Worm (Caenorhabditis elegans) whole organism, L1 larva: ENCODE results near the gene C38C5.1.

ENCODE experiments used
- C04F5.9 ChIP-seq: sonication (generic microtip); optimal IDR thresholded peaks from 2 replicates; lab custom pipeline; 2016; ENCODE audit warnings: missing genetic modification characterization, missing compliant biosample characterization
- C16A3.4 ChIP-seq: fragments of 150-350 bp; optimal IDR thresholded peaks from 2 replicates; lab custom pipeline; 2014; ENCODE audit warnings: missing biosample characterization, missing genetic modification characterization
- C34B4.2 ChIP-seq: sonication (generic microtip); optimal IDR thresholded peaks from 2 replicates; lab custom pipeline; 2017; ENCODE audit warnings: mild to moderate bottlenecking, missing genetic modification characterization, missing compliant biosample characterization
- aha-1 ChIP-seq: fragments of 150-350 bp; optimal IDR thresholded peaks from 2 replicates; lab custom pipeline; 2014; ENCODE audit warnings: missing biosample characterization, missing genetic modification characterization
- aly-2 ChIP-seq: fragments of 150-350 bp; optimal IDR thresholded peaks from 2 replicates; lab custom pipeline; 2014; ENCODE audit warnings: missing biosample characterization, missing genetic modification characterization
- ceh-8 ChIP-seq: fragments of 200-800 bp; sonication (Bioruptor generic); optimal IDR thresholded peaks from 2 replicates; lab custom pipeline; 2018; ENCODE audit warnings: mild to moderate bottlenecking, missing genetic modification characterization, moderate library complexity, missing compliant biosample characterization
- ceh-82 ChIP-seq, 3 experiments: fragments of 150-350 bp in 1 of 3; sonication (generic microtip) in 2 of 3; optimal IDR thresholded peaks; 2 replicates each; lab custom pipeline; 2014 to 2017; ENCODE audit warnings: missing biosample characterization in 3 of 3, missing genetic modification characterization in 3 of 3
- ces-1 ChIP-seq: fragments of 150-350 bp; optimal IDR thresholded peaks from 2 replicates; lab custom pipeline; 2014; ENCODE audit warnings: missing biosample characterization, missing genetic modification reagents, missing genetic modification characterization
- dsc-1 ChIP-seq: sonication (generic microtip); optimal IDR thresholded peaks from 2 replicates; lab custom pipeline; 2016; ENCODE audit warnings: mild to moderate bottlenecking, missing genetic modification characterization, missing compliant biosample characterization
- elt-2 ChIP-seq: sonication (generic microtip); optimal IDR thresholded peaks from 2 replicates; lab custom pipeline; 2016; ENCODE audit warnings: missing genetic modification characterization, mild to moderate bottlenecking, inconsistent platforms, missing compliant biosample characterization, missing genetic modification reagents
- elt-3 ChIP-seq, 6 experiments: fragments of 150-350 bp in 1 of 6; sonication (generic microtip); optimal IDR thresholded peaks; 2 replicates each; lab custom pipeline; 2017 to 2018; ENCODE audit warnings: missing biosample characterization in 6 of 6, missing genetic modification characterization in 6 of 6, inconsistent platforms in 1 of 6
- fkh-10 ChIP-seq: sonication (generic microtip); optimal IDR thresholded peaks from 2 replicates; lab custom pipeline; 2017; ENCODE audit warnings: missing biosample characterization, missing genetic modification reagents, missing genetic modification characterization
- fkh-4 ChIP-seq: sonication (generic microtip); optimal IDR thresholded peaks from 2 replicates; lab custom pipeline; 2016; ENCODE audit warnings: missing compliant biosample characterization, missing genetic modification characterization, borderline replicate concordance
- grh-1 ChIP-seq: fragments of 200-800 bp; sonication (Bioruptor generic); IDR thresholded peaks from 2 replicates; pipeline ENCODE4 v1.3.6; 2022; ENCODE audit warnings: missing genetic modification reagents, missing genetic modification characterization, missing compliant biosample characterization
- hlh-17 ChIP-seq: fragments of 200-800 bp; sonication (Bioruptor generic); optimal IDR thresholded peaks from 2 replicates; lab custom pipeline; 2018; ENCODE audit warnings: missing genetic modification characterization, mild to moderate bottlenecking, missing compliant biosample characterization, moderate library complexity, borderline replicate concordance
- hlh-4 ChIP-seq: sonication (generic microtip); optimal IDR thresholded peaks from 2 replicates; lab custom pipeline; 2016; ENCODE audit warnings: mild to moderate bottlenecking, missing genetic modification characterization, missing compliant biosample characterization
- hpl-2 ChIP-seq: fragments of 150-350 bp; optimal IDR thresholded peaks from 2 replicates; lab custom pipeline; 2014; ENCODE audit warnings: missing biosample characterization, missing genetic modification reagents, missing genetic modification characterization
- lin-14 ChIP-seq: fragments of 200-800 bp; sonication (Bioruptor generic); optimal IDR thresholded peaks from 2 replicates; lab custom pipeline; 2018; ENCODE audit warnings: mild to moderate bottlenecking, missing genetic modification characterization, moderate library complexity, missing compliant biosample characterization
- lin-35 ChIP-seq, 2 experiments: fragments of 150-350 bp; optimal IDR thresholded peaks; 2 replicates each; lab custom pipeline; 2014; ENCODE audit warnings: missing biosample characterization in 2 of 2, missing genetic modification characterization in 2 of 2, missing genetic modification reagents in 2 of 2
- lir-3 ChIP-seq: sonication (generic microtip); optimal IDR thresholded peaks from 2 replicates; lab custom pipeline; 2016; ENCODE audit warnings: mild to moderate bottlenecking, missing genetic modification characterization, moderate library complexity, missing compliant biosample characterization; ENCODE audit not compliant: poor library complexity
- lsy-2 ChIP-seq, 2 experiments: fragments of 150-350 bp; optimal IDR thresholded peaks; 2 replicates each; lab custom pipeline; 2014; ENCODE audit warnings: missing biosample characterization in 2 of 2, missing genetic modification characterization in 2 of 2
- mdl-1 ChIP-seq, 2 experiments: fragments of 150-350 bp; optimal IDR thresholded peaks; 2 replicates each; lab custom pipeline; 2014 to 2017; ENCODE audit warnings: missing biosample characterization in 2 of 2, missing genetic modification characterization in 2 of 2, inconsistent platforms in 1 of 2
- nhr-12 ChIP-seq: sonication (generic microtip); optimal IDR thresholded peaks from 2 replicates; lab custom pipeline; 2017; ENCODE audit warnings: missing biosample characterization, missing genetic modification characterization
- nhr-19 ChIP-seq: fragments of 200-800 bp; sonication (Bioruptor generic); conservative IDR thresholded peaks from 2 replicates; pipeline ENCODE4 v1.3.6; 2022; ENCODE audit warnings: missing genetic modification characterization, missing compliant biosample characterization
- nhr-20 ChIP-seq: sonication (generic microtip); optimal IDR thresholded peaks from 2 replicates; lab custom pipeline; 2016; ENCODE audit warnings: mild to moderate bottlenecking, missing genetic modification characterization, missing compliant biosample characterization
- nhr-237 ChIP-seq: fragments of 150-350 bp; optimal IDR thresholded peaks from 2 replicates; lab custom pipeline; 2014; ENCODE audit warnings: missing biosample characterization, missing genetic modification characterization
- nhr-71 ChIP-seq: sonication (generic microtip); optimal IDR thresholded peaks from 2 replicates; lab custom pipeline; 2016; ENCODE audit warnings: mild to moderate bottlenecking, missing genetic modification characterization, moderate library complexity, missing compliant biosample characterization
- nhr-85 ChIP-seq: sonication (generic microtip); peaks from one replicate; lab custom pipeline; 2016; ENCODE audit warnings: missing genetic modification characterization, inconsistent platforms, missing compliant biosample characterization
- nhr-90 ChIP-seq: sonication (generic microtip); optimal IDR thresholded peaks from 2 replicates; lab custom pipeline; 2016; ENCODE audit warnings: mild to moderate bottlenecking, missing genetic modification characterization, missing compliant biosample characterization; ENCODE audit not compliant: poor library complexity
- pag-3 ChIP-seq: sonication (generic microtip); optimal IDR thresholded peaks from 2 replicates; lab custom pipeline; 2017; ENCODE audit warnings: missing genetic modification characterization, mild to moderate bottlenecking, missing compliant biosample characterization, antibody characterized with exemption, borderline replicate concordance; ENCODE audit not compliant: insufficient read depth
- pqm-1 ChIP-seq: sonication (generic microtip); optimal IDR thresholded peaks from 3 replicates; lab custom pipeline; 2017; ENCODE audit warnings: missing biosample characterization, missing genetic modification characterization
- rnt-1 ChIP-seq: sonication (generic microtip); optimal IDR thresholded peaks from 2 replicates; lab custom pipeline; 2016; ENCODE audit warnings: mild to moderate bottlenecking, missing genetic modification characterization, moderate library complexity, missing compliant biosample characterization
- skn-1 ChIP-seq: fragments of 150-350 bp; optimal IDR thresholded peaks from 2 replicates; lab custom pipeline; 2014; ENCODE audit warnings: missing biosample characterization, missing genetic modification characterization
- snu-23 ChIP-seq: sonication (generic microtip); optimal IDR thresholded peaks from 2 replicates; lab custom pipeline; 2016; ENCODE audit warnings: missing genetic modification characterization, missing compliant biosample characterization
- tbx-2 ChIP-seq: sonication (generic microtip); optimal IDR thresholded peaks from 2 replicates; lab custom pipeline; 2016; ENCODE audit warnings: missing genetic modification characterization, missing compliant biosample characterization
- unc-130 ChIP-seq: fragments of 150-350 bp; optimal IDR thresholded peaks from 2 replicates; lab custom pipeline; 2017; ENCODE audit warnings: missing biosample characterization, missing genetic modification characterization, inconsistent platforms
- unc-30 ChIP-seq: sonication (generic microtip); optimal IDR thresholded peaks from 2 replicates; lab custom pipeline; 2017; ENCODE audit warnings: missing biosample characterization, missing genetic modification characterization
- unc-62 ChIP-seq: fragments of 150-350 bp; optimal IDR thresholded peaks from 2 replicates; lab custom pipeline; 2014; ENCODE audit warnings: missing biosample characterization, missing genetic modification reagents, missing genetic modification characterization
- unc-98 ChIP-seq: fragments of 200-800 bp; sonication (Bioruptor generic); IDR thresholded peaks from 2 replicates; pipeline ENCODE4 v1.3.6; 2022; ENCODE audit warnings: missing genetic modification characterization, missing compliant biosample characterization
- vab-15 ChIP-seq: sonication (generic microtip); optimal IDR thresholded peaks from 2 replicates; lab custom pipeline; 2017; ENCODE audit warnings: missing genotype, mild to moderate bottlenecking, missing genetic modification characterization, missing compliant biosample characterization
- xbp-1 ChIP-seq: sonication (generic microtip); optimal IDR thresholded peaks from 2 replicates; lab custom pipeline; 2016; ENCODE audit warnings: missing genetic modification characterization, missing compliant biosample characterization
- zag-1 ChIP-seq: fragments of 150-350 bp; optimal IDR thresholded peaks from 2 replicates; lab custom pipeline; 2014; ENCODE audit warnings: missing biosample characterization, missing genetic modification characterization
- ztf-4 ChIP-seq: fragments of 150-350 bp; optimal IDR thresholded peaks from 2 replicates; lab custom pipeline; 2014; ENCODE audit warnings: missing biosample characterization, missing genetic modification characterization

C38C5.1 gene

ce11 chrX:5591830-5592229 is 34.0 kb downstream of the C38C5.1 start (continued):
- TF ChIP-seq fkh-4 (tag; lab: Kevin White, UChicago) (peak; percentile 8), aha-1 (tag; lab: Kevin White, UChicago) (no peak), C34B4.2 (tag; lab: Kevin White, UChicago) (no peak), nhr-90 (tag; lab: Kevin White, UChicago) (no peak), pqm-1 (tag; lab: Kevin White, UChicago) (no peak), nhr-12 (no peak), hpl-2 (GFP tag; lab: Kevin White, UChicago) (no peak), ces-1 (GFP tag; lab: Kevin White, UChicago) (no peak), nhr-237 (tag; lab: Kevin White, UChicago) (no peak), unc-62 (GFP tag; lab: Kevin White, UChicago) (no peak), nhr-20 (tag; lab: Kevin White, UChicago) (peak; percentile 56)
- TF ChIP-seq, all 84 proteins: peak for 24

DNA sequence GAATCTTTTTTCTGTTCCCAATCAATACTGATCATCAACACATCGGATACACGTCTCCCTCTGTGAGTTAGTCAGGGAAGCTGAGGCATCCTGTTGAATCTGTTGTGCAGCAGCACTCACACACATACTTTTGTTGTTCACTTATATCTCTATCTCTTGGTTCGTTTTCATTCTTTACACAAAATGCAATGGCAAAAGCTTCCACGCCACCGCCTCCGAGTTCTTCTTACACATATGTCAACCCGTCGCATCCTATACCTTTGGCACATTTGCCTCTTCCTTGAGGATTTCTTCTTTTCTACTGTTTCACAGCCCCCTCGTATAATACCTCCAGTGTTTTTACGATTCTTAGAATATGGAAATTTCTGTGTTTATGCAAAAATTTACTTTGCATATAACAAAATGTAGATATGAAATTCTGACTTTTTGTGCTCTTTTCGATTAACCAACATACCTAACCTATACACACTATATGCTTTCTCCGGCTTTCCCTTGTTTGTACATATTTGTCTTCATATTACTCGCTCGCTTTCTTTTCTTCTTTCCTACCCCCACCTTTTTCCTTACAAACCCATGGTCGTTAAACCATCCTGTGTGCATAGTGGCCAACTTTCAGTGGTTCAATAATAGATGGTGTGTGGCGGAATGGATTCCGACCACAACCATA is 34.8 kb downstream of the C38C5.1 start, which contains the start of gene unc-97:
Gene unc-97, plus strand, starts transcription at position 617 of the 667 bp plus-strand sequence.
- no peak for TF ChIP-seq fkh-4 (tag; lab: Kevin White, UChicago)
- TF ChIP-seq unc-30 (tag; lab: Kevin White, UChicago) = no peak
- TF ChIP-seq nhr-71 (tag; lab: Kevin White, UChicago) = peak; percentile 26
- TF ChIP-seq lin-14 = peak; percentile 48
- TF ChIP-seq xbp-1 (tag; lab: Kevin White, UChicago) = no peak
- TF ChIP-seq pag-3 = peak; percentile 92
- peak; percentile 57 for TF ChIP-seq rnt-1 (tag; lab: Kevin White, UChicago)
- TF ChIP-seq unc-98 = no peak
- peak; percentile 33 for TF ChIP-seq dsc-1 (tag; lab: Kevin White, UChicago)
- peak; percentile 1 for TF ChIP-seq snu-23 (GFP tag; lab: Kevin White, UChicago)
- no peak for TF ChIP-seq hlh-17 (GFP tag; lab: Kevin White, UChicago)

DNA sequence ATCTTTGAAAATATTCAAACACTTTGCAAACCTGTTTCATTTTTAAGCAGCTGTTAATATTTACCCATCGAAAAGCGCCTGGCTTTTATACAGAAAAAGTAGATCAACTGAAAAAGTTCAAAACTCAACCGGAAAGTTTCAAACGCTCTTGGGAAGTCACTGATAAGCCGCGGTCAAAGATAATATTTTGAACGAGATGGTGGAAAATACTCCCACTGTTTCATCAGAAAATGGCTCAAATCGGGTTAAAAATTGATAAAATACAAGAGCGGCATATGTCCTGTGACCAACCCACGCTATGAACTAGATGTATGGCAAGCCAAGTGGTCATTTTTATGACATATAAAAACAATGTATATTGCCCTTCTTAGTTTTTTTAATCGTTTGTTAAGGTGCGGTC is 41.4 kb downstream of the C38C5.1 start, which contains the start of gene sulp-2:
Gene sulp-2, minus strand, starts transcription at position 107 of the 400 bp plus-strand sequence.
- TF ChIP-seq fkh-10 (GFP tag; lab: Kevin White, UChicago) (no peak), elt-2 (tag; lab: Kevin White, UChicago) (peak; percentile 9)

ce11 chrX:5603338-5603816 is 45.5 kb downstream of the C38C5.1 start, which contains the start of gene F14D12.1:
F14D12.1 (plus strand) TSS chrX:5603766.
- peak; percentile 29 for TF ChIP-seq tbx-2 (tag; lab: Kevin White, UChicago)
- TF ChIP-seq snu-23 (GFP tag; lab: Kevin White, UChicago) = peak; percentile 52
- TF ChIP-seq aly-2 = no peak
- no peak for TF ChIP-seq pqm-1 (tag; lab: Kevin White, UChicago)
- TF ChIP-seq nhr-19 (GFP tag; lab: Robert Waterston, UW) = peak; percentile 40
- peak; percentile 94 for TF ChIP-seq nhr-85 (tag; lab: Kevin White, UChicago)
- no peak for TF ChIP-seq C34B4.2 (tag; lab: Kevin White, UChicago)
- peak; percentile 11 for TF ChIP-seq ztf-4 (tag; lab: Kevin White, UChicago)
- TF ChIP-seq elt-3 (tag; optimal IDR thresholded peaks at IDR 0.05; lab: Kevin White, UChicago) = peak in 4 of 6 experiments; percentile 47 to 90 (median 86)
- TF ChIP-seq grh-1 (GFP tag; lab: Robert Waterston, UW) = 0 out of 2 replicates have a peak, but pooled peaks have one; percentile 30
- TF ChIP-seq fkh-4 (tag; lab: Kevin White, UChicago) = no peak
- TF ChIP-seq C16A3.4 (tag; lab: Kevin White, UChicago) = no peak
- no peak for TF ChIP-seq zag-1 (tag; lab: Kevin White, UChicago)
- no peak for TF ChIP-seq hpl-2 (GFP tag; lab: Kevin White, UChicago)
- TF ChIP-seq lin-35 (GFP tag; optimal IDR thresholded peaks at IDR 0.05; lab: Kevin White, UChicago) = peak in 1 of 2 experiments; percentile 49
- TF ChIP-seq lsy-2 (tag; optimal IDR thresholded peaks at IDR 0.05; lab: Kevin White, UChicago) = peak in 1 of 2 experiments; percentile 31
- TF ChIP-seq nhr-20 (tag; lab: Kevin White, UChicago) = peak; percentile 70
- TF ChIP-seq skn-1 (tag; lab: Kevin White, UChicago) = no peak
- peak; percentile 59 for TF ChIP-seq nhr-71 (tag; lab: Kevin White, UChicago)
- no peak for TF ChIP-seq lir-3 (tag; lab: Kevin White, UChicago)
- TF ChIP-seq C04F5.9 (tag; lab: Kevin White, UChicago) = no peak
- peak in 1 of 2 experiments; percentile 40 for TF ChIP-seq mdl-1 (tag; optimal IDR thresholded peaks at IDR 0.05; lab: Kevin White, UChicago)
- TF ChIP-seq unc-130 (tag; lab: Kevin White, UChicago) = peak; percentile 20
- TF ChIP-seq vab-15 = no peak
- no peak for TF ChIP-seq hlh-4 (tag; lab: Kevin White, UChicago)
- peak; percentile 69 for TF ChIP-seq lin-14
- TF ChIP-seq ceh-8 (GFP tag; lab: Kevin White, UChicago) = no peak
- TF ChIP-seq ceh-82 (tag; optimal IDR thresholded peaks at IDR 0.05; lab: Kevin White, UChicago) = no peak
